Worm (Caenorhabditis elegans): ENCODE results near the gene acp-4.

The acp-4 gene

DNA sequence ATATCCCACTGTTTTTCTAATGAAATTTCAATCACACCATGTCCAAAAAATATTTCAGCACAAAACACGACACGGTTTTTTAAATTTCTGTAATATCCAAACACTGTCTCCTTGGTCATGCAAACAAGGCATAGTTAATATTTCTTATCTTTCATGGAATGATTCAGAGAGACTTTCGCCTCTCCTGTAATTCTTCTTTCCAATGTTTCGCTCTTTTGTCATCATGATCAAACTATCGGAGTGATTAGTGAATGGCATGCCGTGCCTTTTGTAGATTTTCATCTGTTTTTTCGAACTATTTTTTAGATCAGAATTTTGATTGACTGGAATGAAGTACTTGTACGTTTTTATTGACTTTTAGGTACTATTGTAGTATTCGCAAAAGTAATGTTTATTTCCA lies 50.6 kb downstream of the acp-4 start:
- TF ChIP-seq nhr-20 (tag; optimal IDR thresholded peaks at IDR 0.05) (peak; percentile 33), pqm-1 (tag; optimal IDR thresholded peaks at IDR 0.05) (peak; percentile 67), unc-86 (tag; optimal IDR thresholded peaks at IDR 0.05) (no peak), elt-2 (tag; optimal IDR thresholded peaks at IDR 0.05) (peak; percentile 62)

DNA sequence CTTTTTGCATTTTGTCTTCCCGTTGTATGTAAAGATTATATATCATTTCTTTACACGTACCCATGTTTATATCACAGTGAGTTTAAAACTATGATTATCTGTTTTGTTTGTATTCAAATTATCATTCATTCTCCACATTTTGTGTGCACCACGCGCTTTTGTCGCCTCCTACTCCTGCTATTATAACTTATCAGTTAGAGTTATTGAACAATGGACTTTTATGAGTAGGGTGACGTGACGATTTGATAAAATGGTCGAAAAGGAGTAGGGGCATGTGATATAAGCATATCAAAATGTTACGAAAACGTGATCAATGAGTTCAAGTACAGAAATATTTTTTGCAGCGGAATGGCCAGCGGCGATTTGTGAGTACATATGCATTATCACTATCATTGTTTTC lies 52.0 kb downstream of the acp-4 start:
- TF ChIP-seq grh-1 (GFP tag; IDR thresholded peaks at IDR 0.05): no peak
- no peak for TF ChIP-seq ceh-63 (GFP tag; optimal IDR thresholded peaks at IDR 0.05)
- no peak for TF ChIP-seq lin-15B (tag; optimal IDR thresholded peaks at IDR 0.05)
- TF ChIP-seq rnt-1 (tag; optimal IDR thresholded peaks at IDR 0.05): no peak
- no peak for TF ChIP-seq swsn-7 (tag; optimal IDR thresholded peaks at IDR 0.05)
- no peak for TF ChIP-seq F16B12.6 (tag; optimal IDR thresholded peaks at IDR 0.05)
- TF ChIP-seq nhr-85 (tag): no peak
- TF ChIP-seq alr-1 (tag; optimal IDR thresholded peaks at IDR 0.05; ENCODE audit: borderline replicate concordance): no peak
- TF ChIP-seq aha-1 (tag; optimal IDR thresholded peaks at IDR 0.05): no peak
- TF ChIP-seq fkh-8 (tag; optimal IDR thresholded peaks at IDR 0.05): no peak
- TF ChIP-seq C04F5.9 (tag; optimal IDR thresholded peaks at IDR 0.05): no peak
- no peak for TF ChIP-seq snu-23 (GFP tag; optimal IDR thresholded peaks at IDR 0.05)
- TF ChIP-seq unc-86 (tag; optimal IDR thresholded peaks at IDR 0.05): no peak
- no peak for TF ChIP-seq xbp-1 (tag; optimal IDR thresholded peaks at IDR 0.05)
- TF ChIP-seq aly-2 (tag; optimal IDR thresholded peaks at IDR 0.05): no peak
- TF ChIP-seq tlp-1 (tag; optimal IDR thresholded peaks at IDR 0.05): peak; percentile 2
- TF ChIP-seq unc-130 (tag; optimal IDR thresholded peaks at IDR 0.05): no peak
- TF ChIP-seq sptf-1 (tag; optimal IDR thresholded peaks at IDR 0.05): no peak
- TF ChIP-seq efl-1 (optimal IDR thresholded peaks at IDR 0.05): no peak
- no peak for TF ChIP-seq efl-1 (GFP tag; optimal IDR thresholded peaks at IDR 0.05 in 1 of 2)
- no peak for TF ChIP-seq efl-3 (GFP tag; optimal IDR thresholded peaks at IDR 0.05)
- no peak for TF ChIP-seq egl-27 (tag; optimal IDR thresholded peaks at IDR 0.05)
- TF ChIP-seq pax-3 (tag; optimal IDR thresholded peaks at IDR 0.05): peak; percentile 2
- no peak for TF ChIP-seq snpc-4 (tag; optimal IDR thresholded peaks at IDR 0.05)
- TF ChIP-seq nhr-71 (tag; optimal IDR thresholded peaks at IDR 0.05): peak; percentile 68
- TF ChIP-seq fkh-4 (tag; optimal IDR thresholded peaks at IDR 0.05; ENCODE audit: borderline replicate concordance): no peak
- no peak for TF ChIP-seq lir-3 (tag; optimal IDR thresholded peaks at IDR 0.05; ENCODE audit: poor library complexity)
- TF ChIP-seq sup-37 (GFP tag; optimal IDR thresholded peaks at IDR 0.05): no peak
- TF ChIP-seq pqm-1 (tag; optimal IDR thresholded peaks at IDR 0.05): peak; percentile 79
- no peak for TF ChIP-seq hlh-4 (tag; optimal IDR thresholded peaks at IDR 0.05)
- TF ChIP-seq nhr-76 (tag; optimal IDR thresholded peaks at IDR 0.05): no peak
- TF ChIP-seq C16A3.4 (tag; optimal IDR thresholded peaks at IDR 0.05): no peak
- TF ChIP-seq vab-15 (tag; optimal IDR thresholded peaks at IDR 0.05): no peak
- no peak for TF ChIP-seq elt-3 (tag; optimal IDR thresholded peaks at IDR 0.05)
- TF ChIP-seq unc-98 (GFP tag; IDR thresholded peaks at IDR 0.05): no peak
- no peak for TF ChIP-seq isw-1 (GFP tag; IDR thresholded peaks at IDR 0.05)
- no peak for TF ChIP-seq lin-13 (GFP tag; optimal IDR thresholded peaks at IDR 0.05)
- TF ChIP-seq mdl-1 (tag; optimal IDR thresholded peaks at IDR 0.05): peak in 1 of 2 experiments; percentile 35
- TF ChIP-seq dsc-1 (tag; optimal IDR thresholded peaks at IDR 0.05): no peak
- TF ChIP-seq mep-1 (tag; optimal IDR thresholded peaks at IDR 0.05): no peak
- peak; percentile 74 for TF ChIP-seq jun-1 (tag; optimal IDR thresholded peaks at IDR 0.05)
- no peak for TF ChIP-seq nhr-11 (tag; optimal IDR thresholded peaks at IDR 0.05)
- no peak for TF ChIP-seq nhr-77 (tag; optimal IDR thresholded peaks at IDR 0.05)
- no peak for TF ChIP-seq tbx-2 (tag; optimal IDR thresholded peaks at IDR 0.05)
- TF ChIP-seq ceh-88 (GFP tag; IDR thresholded peaks at IDR 0.05): no peak
- no peak for TF ChIP-seq mef-2 (tag; optimal IDR thresholded peaks at IDR 0.05)
- TF ChIP-seq sox-4 (tag; optimal IDR thresholded peaks at IDR 0.05): no peak
- no peak for TF ChIP-seq ceh-90 (tag; optimal IDR thresholded peaks at IDR 0.05)
- TF ChIP-seq unc-62 (GFP tag; optimal IDR thresholded peaks at IDR 0.05): no peak
- peak; percentile 59 for TF ChIP-seq nhr-90 (tag; optimal IDR thresholded peaks at IDR 0.05; ENCODE audit: poor library complexity)
- TF ChIP-seq nhr-28 (tag; optimal IDR thresholded peaks at IDR 0.05): no peak

All from whole organism, L1 larva.